Worm (Caenorhabditis elegans): ENCODE data around the gene gld-3.

DNA sequence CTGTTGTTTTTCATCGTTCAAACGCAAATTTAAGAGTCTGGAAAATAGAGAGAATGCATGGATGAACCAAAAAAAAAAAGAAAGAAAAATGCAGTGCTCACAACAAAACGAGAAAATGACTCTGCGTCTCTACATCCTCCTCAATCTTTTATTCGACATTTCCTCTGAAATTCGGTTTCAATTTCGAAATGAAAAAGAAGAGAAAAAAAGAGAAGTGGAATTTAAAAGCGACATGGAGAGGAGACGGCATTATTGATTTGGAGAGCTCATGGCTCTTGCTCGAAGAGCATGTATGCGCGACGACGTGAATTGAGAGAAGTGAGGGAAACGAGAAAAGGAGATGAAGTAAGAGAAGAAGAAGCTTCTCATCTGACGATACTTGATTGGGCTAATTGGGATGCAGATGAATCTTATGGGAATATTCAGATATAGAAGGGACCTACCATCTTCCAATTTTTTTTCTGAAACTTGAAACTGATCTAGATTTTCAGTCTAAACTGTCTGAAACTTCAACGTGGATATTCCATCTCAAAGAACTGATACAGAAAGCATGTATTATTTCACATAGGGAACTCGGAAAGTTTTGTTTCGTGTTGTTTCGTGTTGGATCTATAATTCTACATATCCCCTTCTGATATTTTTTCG lies 21.3 kb upstream of the gld-3 start:
- TF ChIP-seq Y75B8A.6 (GFP tag; IDR thresholded peaks at IDR 0.05): no peak
- TF ChIP-seq nhr-237 (tag; optimal IDR thresholded peaks at IDR 0.05): no peak
- TF ChIP-seq egl-27 (tag; optimal IDR thresholded peaks at IDR 0.05): no peak
- TF ChIP-seq T20F7.1 (GFP tag; optimal IDR thresholded peaks at IDR 0.05): no peak
- TF ChIP-seq tag-97 (GFP tag; IDR thresholded peaks at IDR 0.05): no peak
- TF ChIP-seq nhr-48 (tag; optimal IDR thresholded peaks at IDR 0.05): no peak
- TF ChIP-seq pha-4 (GFP tag; IDR thresholded peaks at IDR 0.05): no peak
- no peak for TF ChIP-seq pha-4 (tag; optimal IDR thresholded peaks at IDR 0.05)
- peak; percentile 45 for TF ChIP-seq fkh-10 (GFP tag; optimal IDR thresholded peaks at IDR 0.05)
- no peak for TF ChIP-seq snpc-4 (tag; optimal IDR thresholded peaks at IDR 0.05)
- TF ChIP-seq ceh-82 (tag; optimal IDR thresholded peaks at IDR 0.05): no peak

Measured in whole organism, L4 larva.